Worm (Caenorhabditis elegans) whole organism, early embryonic: ENCODE data around the gene F13B12.6.
A peak's percentile ranks its signal among the peaks of the same experiment; 100 is the strongest.

ENCODE experiments used
- B0310.2 ChIP-seq: sonication (generic microtip); optimal IDR thresholded peaks from 2 replicates; lab custom pipeline; 2016; ENCODE audit warnings: mild to moderate bottlenecking, missing genetic modification characterization, missing compliant biosample characterization
- F13C5.2 ChIP-seq: sonication (generic microtip); optimal IDR thresholded peaks from 2 replicates; lab custom pipeline; 2017; ENCODE audit warnings: mild to moderate bottlenecking, missing genetic modification characterization, inconsistent platforms, missing compliant biosample characterization
- aly-1 ChIP-seq: sonication (generic microtip); optimal IDR thresholded peaks from 2 replicates; lab custom pipeline; 2016; ENCODE audit warnings: missing genetic modification characterization, missing compliant biosample characterization
- ama-1 ChIP-seq: fragments of 150-350 bp; optimal IDR thresholded peaks from 2 replicates; lab custom pipeline; 2014
- ceh-13 ChIP-seq: fragments of 200-800 bp; sonication (Bioruptor generic); optimal IDR thresholded peaks from 2 replicates; lab custom pipeline; 2018; ENCODE audit warnings: mild to moderate bottlenecking, missing genetic modification characterization, missing compliant biosample characterization
- ceh-36 ChIP-seq: sonication (generic microtip); optimal IDR thresholded peaks from 2 replicates; lab custom pipeline; 2016; ENCODE audit warnings: missing genetic modification characterization, inconsistent platforms, missing compliant biosample characterization
- ets-7 ChIP-seq: sonication (generic microtip); optimal IDR thresholded peaks from 2 replicates; lab custom pipeline; 2016; ENCODE audit warnings: missing genotype, missing genetic modification characterization, missing compliant biosample characterization
- flt-1 ChIP-seq: fragments of 200-800 bp; sonication (Bioruptor generic); IDR thresholded peaks from 2 replicates; pipeline ENCODE4 v1.3.6; 2022; ENCODE audit warnings: missing genetic modification characterization, missing compliant biosample characterization
- hmbx-1 ChIP-seq: sonication (generic microtip); optimal IDR thresholded peaks from 2 replicates; lab custom pipeline; 2016; ENCODE audit warnings: mild to moderate bottlenecking, missing genetic modification characterization, missing compliant biosample characterization
- hmg-4 ChIP-seq: fragments of 200-800 bp; sonication (Bioruptor generic); optimal IDR thresholded peaks from 2 replicates; lab custom pipeline; 2018; ENCODE audit warnings: mild to moderate bottlenecking, missing genetic modification characterization, missing compliant biosample characterization
- hnd-1 ChIP-seq: sonication (generic microtip); optimal IDR thresholded peaks from 2 replicates; lab custom pipeline; 2016; ENCODE audit warnings: missing genetic modification characterization, missing compliant biosample characterization
- pes-1 ChIP-seq: fragments of 200-800 bp; sonication (Bioruptor generic); IDR thresholded peaks from 2 replicates; pipeline ENCODE4 v1.3.6; 2022; ENCODE audit warnings: missing genetic modification reagents, missing genetic modification characterization, missing compliant biosample characterization
- scrt-1 ChIP-seq: fragments of 200-800 bp; sonication (Bioruptor generic); IDR thresholded peaks from 2 replicates; pipeline ENCODE4 v1.3.6; 2022; ENCODE audit warnings: missing genetic modification characterization, missing compliant biosample characterization
- sea-1 ChIP-seq: fragments of 200-800 bp; sonication (Bioruptor generic); conservative IDR thresholded peaks from 2 replicates; pipeline ENCODE4 v1.3.6; 2022; ENCODE audit warnings: missing genetic modification characterization, missing compliant biosample characterization
- tbx-11 ChIP-seq: fragments of 200-800 bp; sonication (Bioruptor generic); IDR thresholded peaks from 2 replicates; pipeline ENCODE4 v1.3.6; 2022; ENCODE audit warnings: missing genetic modification characterization, missing compliant biosample characterization
- tbx-37 ChIP-seq: fragments of 200-800 bp; sonication (Bioruptor generic); conservative IDR thresholded peaks from 2 replicates; pipeline ENCODE4 v1.3.6; 2022; ENCODE audit warnings: missing genetic modification reagents, missing genetic modification characterization, missing compliant biosample characterization
- tra-4 ChIP-seq: sonication (generic microtip); optimal IDR thresholded peaks from 2 replicates; lab custom pipeline; 2017; ENCODE audit warnings: missing genetic modification characterization, missing compliant biosample characterization

The F13B12.6 gene

DNA sequence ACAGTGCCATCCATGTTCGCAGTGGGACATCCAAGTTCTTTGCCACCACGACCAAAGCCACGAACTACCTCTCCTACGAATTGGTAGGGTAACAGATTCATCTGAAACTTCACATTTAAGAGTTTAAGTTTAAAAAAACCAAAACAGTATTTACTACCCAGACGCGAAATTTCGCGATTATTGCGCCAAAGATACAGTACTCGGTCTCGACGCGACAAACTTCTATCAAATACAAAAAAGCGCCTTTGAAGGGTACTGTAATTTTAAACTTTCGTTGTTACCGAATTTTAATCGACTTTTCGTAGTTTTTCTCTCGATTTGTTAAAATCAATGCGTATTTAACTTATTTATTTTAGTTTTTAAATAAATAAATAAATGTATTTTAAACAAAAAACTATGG is 8.3 kb downstream of the F13B12.6 start, which contains the start of gene rfk-1:
Gene rfk-1, minus strand, starts transcription at position 101 of the 400 bp plus-strand sequence.
- no peak for TF ChIP-seq scrt-1 (GFP tag; lab: Robert Waterston, UW)
- TF ChIP-seq hnd-1 = no peak
- TF ChIP-seq hmbx-1 = no peak
- no peak for TF ChIP-seq ceh-13 (GFP tag; lab: Kevin White, UChicago)
- no peak for TF ChIP-seq flt-1 (GFP tag; lab: Robert Waterston, UW)
- no peak for TF ChIP-seq tbx-37 (GFP tag; lab: Robert Waterston, UW)
- no peak for TF ChIP-seq F13C5.2 (tag; lab: Kevin White, UChicago)
- no peak for TF ChIP-seq sea-1 (GFP tag; lab: Robert Waterston, UW)
- TF ChIP-seq ama-1 (lab: Kevin White, UChicago) = no peak
- no peak for TF ChIP-seq aly-1 (tag; lab: Kevin White, UChicago)
- no peak for TF ChIP-seq B0310.2 (tag; lab: Kevin White, UChicago)
- no peak for TF ChIP-seq hmg-4 (GFP tag; lab: Kevin White, UChicago)

DNA sequence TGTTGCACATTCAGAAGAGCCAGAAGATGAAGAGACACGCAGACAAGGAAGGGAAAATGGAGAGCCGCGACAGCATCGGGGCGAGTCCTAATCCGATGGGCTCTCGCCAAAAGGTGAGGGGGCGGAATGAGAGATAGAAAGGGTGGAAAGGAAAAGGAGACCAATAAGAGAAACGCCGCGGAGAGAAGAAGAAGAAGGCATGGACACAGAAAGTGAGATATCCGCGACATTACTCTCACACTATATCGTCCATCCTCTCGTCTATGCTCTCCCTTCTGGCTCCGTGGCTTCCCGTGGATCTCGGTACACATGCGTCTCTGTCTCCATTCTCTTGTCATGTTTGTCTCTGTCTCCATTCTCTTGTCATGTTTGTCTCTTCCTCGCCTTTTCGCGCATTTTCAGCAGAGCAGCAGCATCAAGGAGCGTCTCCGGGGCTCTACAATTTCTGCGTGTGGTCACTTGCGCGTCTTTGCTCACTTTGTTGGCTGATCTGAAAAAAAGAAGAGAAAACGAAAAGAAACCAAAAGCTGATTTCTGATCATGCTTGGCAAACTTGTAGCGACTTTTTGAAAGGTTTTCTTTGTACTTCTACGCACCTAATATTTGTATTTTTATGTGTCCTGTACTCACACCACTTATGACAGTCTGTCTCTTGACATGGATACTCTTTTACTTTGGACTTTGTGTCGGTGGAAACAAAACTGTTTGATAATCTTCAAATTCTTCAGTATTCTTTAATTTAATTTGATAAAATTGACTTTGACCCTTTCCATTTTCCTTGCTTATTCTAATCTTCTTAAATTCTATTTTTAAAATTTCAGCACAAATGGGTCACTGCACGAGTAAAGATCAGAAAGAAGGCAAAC is 14.3 kb downstream of the F13B12.6 start, which contains the start of gene gpa-7:
Gene gpa-7, plus strand, starts transcription at position 816 of the 866 bp plus-strand sequence.
- TF ChIP-seq tbx-11 (GFP tag; lab: Robert Waterston, UW) = 0 out of 2 replicates have a peak, but pooled peaks have one; percentile 34
- TF ChIP-seq F13C5.2 (tag; lab: Kevin White, UChicago) = peak; percentile 56
- TF ChIP-seq aly-1 (tag; lab: Kevin White, UChicago) = peak; percentile 56
- TF ChIP-seq flt-1 (GFP tag; lab: Robert Waterston, UW) = no peak

DNA sequence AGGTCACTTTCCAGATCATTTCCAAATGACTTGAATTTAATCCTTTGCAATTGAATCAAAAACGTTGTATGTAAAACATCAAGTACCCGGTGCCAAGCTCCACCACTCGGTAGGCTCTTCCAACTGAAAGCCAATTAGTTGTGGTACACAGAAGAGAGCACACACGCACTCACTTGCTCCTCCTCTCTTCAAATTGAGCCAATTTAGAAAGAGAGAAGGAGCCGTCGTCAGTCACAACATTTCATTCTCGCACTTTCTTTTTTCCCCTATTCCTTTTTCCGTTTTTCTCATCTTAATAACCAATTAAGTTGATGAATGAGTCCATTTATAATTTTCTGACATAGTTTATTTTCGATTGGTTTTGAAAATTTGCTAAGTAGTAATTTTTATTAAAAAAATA is 19.4 kb downstream of the F13B12.6 start:
- TF ChIP-seq hnd-1 (no peak), B0310.2 (tag; lab: Kevin White, UChicago) (no peak), hmbx-1 (no peak), flt-1 (GFP tag; lab: Robert Waterston, UW) (no peak), ama-1 (lab: Kevin White, UChicago) (no peak), F13C5.2 (tag; lab: Kevin White, UChicago) (no peak), aly-1 (tag; lab: Kevin White, UChicago) (no peak), ets-7 (tag; lab: Kevin White, UChicago) (no peak), hmg-4 (GFP tag; lab: Kevin White, UChicago) (no peak), scrt-1 (GFP tag; lab: Robert Waterston, UW) (no peak), tra-4 (tag; lab: Kevin White, UChicago) (no peak), pes-1 (GFP tag; lab: Robert Waterston, UW) (no peak)

DNA sequence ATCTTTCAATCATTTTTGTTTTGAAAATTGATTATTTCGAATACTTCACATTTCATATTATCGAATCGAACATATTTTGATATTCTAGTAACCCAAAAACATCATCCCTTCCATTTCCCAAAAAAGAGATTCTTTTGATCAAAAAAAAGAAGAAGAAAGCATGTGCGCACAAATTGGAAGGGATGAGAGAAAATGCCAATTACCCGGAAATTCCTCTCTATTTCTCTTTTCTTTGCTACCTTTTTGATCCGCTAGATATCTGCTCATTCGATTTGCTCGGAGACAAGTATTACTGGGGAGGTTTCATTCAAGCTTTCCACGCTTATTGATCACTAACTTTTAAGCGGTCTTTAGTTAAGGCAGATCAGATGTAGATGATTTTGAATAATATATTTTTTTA is 20.9 kb downstream of the F13B12.6 start:
- no peak for TF ChIP-seq tra-4 (tag; lab: Kevin White, UChicago)
- TF ChIP-seq F13C5.2 (tag; lab: Kevin White, UChicago) = no peak
- no peak for TF ChIP-seq scrt-1 (GFP tag; lab: Robert Waterston, UW)
- TF ChIP-seq pes-1 (GFP tag; lab: Robert Waterston, UW) = no peak
- no peak for TF ChIP-seq tbx-37 (GFP tag; lab: Robert Waterston, UW)
- no peak for TF ChIP-seq B0310.2 (tag; lab: Kevin White, UChicago)
- TF ChIP-seq aly-1 (tag; lab: Kevin White, UChicago) = no peak
- no peak for TF ChIP-seq flt-1 (GFP tag; lab: Robert Waterston, UW)
- TF ChIP-seq ama-1 (lab: Kevin White, UChicago) = no peak
- no peak for TF ChIP-seq hmg-4 (GFP tag; lab: Kevin White, UChicago)
- no peak for TF ChIP-seq ceh-13 (GFP tag; lab: Kevin White, UChicago)
- no peak for TF ChIP-seq hmbx-1
- no peak for TF ChIP-seq ets-7 (tag; lab: Kevin White, UChicago)
- no peak for TF ChIP-seq ceh-36 (tag; lab: Kevin White, UChicago)
- no peak for TF ChIP-seq tbx-11 (GFP tag; lab: Robert Waterston, UW)
- TF ChIP-seq sea-1 (GFP tag; lab: Robert Waterston, UW) = no peak
- no peak for TF ChIP-seq hnd-1

DNA sequence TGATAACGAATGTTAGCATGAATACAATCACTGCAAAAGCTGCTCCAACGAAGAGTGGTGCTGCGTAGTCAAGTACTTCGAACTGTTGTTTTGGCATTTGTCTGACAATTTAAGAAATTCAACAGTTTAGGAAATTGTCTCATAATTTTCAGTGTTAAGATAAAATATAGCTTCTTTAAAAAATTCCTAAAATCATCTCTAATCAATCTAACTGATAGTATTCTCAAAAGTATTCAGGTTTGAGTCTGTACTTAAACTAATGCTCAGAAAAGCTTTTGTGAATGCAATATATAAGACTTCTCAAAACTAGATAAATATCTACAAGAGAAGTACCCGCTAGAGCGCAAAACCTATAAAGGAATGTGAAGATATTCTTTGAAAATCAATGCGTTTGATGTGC is 22.8 kb downstream of the F13B12.6 start, which contains the start of gene R10H10.4:
Gene R10H10.4, minus strand, starts transcription at position 101 of the 400 bp plus-strand sequence.
- no peak for TF ChIP-seq ama-1 (lab: Kevin White, UChicago)
- no peak for TF ChIP-seq tra-4 (tag; lab: Kevin White, UChicago)
- no peak for TF ChIP-seq hmbx-1

DNA sequence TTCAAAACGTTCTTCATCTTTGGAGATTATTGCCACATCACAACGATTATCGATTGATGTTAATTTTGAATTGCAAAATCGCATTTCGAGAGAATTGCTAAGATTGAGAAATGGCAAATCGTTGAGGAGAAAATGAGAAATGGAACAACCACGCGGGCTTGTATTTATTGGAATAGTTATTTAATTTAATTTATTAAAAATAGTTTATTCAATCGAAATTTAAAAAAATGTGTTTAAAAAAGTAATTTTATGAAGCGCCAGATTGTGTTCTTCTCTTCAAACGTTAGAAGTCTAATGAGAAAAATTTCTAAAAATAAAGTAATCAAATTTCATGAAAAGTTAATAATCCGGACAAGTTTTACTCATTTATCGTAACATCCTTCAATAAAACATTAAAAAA is 25.9 kb downstream of the F13B12.6 start, which contains the start of gene spe-26:
Gene spe-26, minus strand, starts transcription at position 101 of the 400 bp plus-strand sequence.
- no peak for TF ChIP-seq hnd-1
- no peak for TF ChIP-seq tra-4 (tag; lab: Kevin White, UChicago)
- no peak for TF ChIP-seq ceh-36 (tag; lab: Kevin White, UChicago)
- TF ChIP-seq pes-1 (GFP tag; lab: Robert Waterston, UW) = no peak
- no peak for TF ChIP-seq ets-7 (tag; lab: Kevin White, UChicago)
- no peak for TF ChIP-seq flt-1 (GFP tag; lab: Robert Waterston, UW)
- TF ChIP-seq ceh-13 (GFP tag; lab: Kevin White, UChicago) = no peak
- TF ChIP-seq tbx-11 (GFP tag; lab: Robert Waterston, UW) = no peak
- TF ChIP-seq ama-1 (lab: Kevin White, UChicago) = no peak
- TF ChIP-seq tbx-37 (GFP tag; lab: Robert Waterston, UW) = no peak
- TF ChIP-seq aly-1 (tag; lab: Kevin White, UChicago) = no peak
- no peak for TF ChIP-seq hmbx-1
- TF ChIP-seq F13C5.2 (tag; lab: Kevin White, UChicago) = no peak
- TF ChIP-seq hmg-4 (GFP tag; lab: Kevin White, UChicago) = no peak
- TF ChIP-seq B0310.2 (tag; lab: Kevin White, UChicago) = no peak
- no peak for TF ChIP-seq sea-1 (GFP tag; lab: Robert Waterston, UW)
- no peak for TF ChIP-seq scrt-1 (GFP tag; lab: Robert Waterston, UW)
